Fruit fly (Drosophila melanogaster): Measurements from ENCODE around the gene Lcp65Ab1.
"Not testable (repeated sequence)": the region's sequence is repeated elsewhere in the genome, so short reads cannot be mapped to it uniquely, and the experiment has no call there.

Gene Lcp65Ab1

dm6 chr3L:6149248-6149647 lies at the start of gene Lcp65Ab1:
Lcp65Ab1 (plus strand) TSS chr3L:6149548.
- TF ChIP-seq CG17806 (tag; optimal IDR thresholded peaks at IDR 0.05); CG12605 (GFP tag; IDR thresholded peaks at IDR 0.05); CG8159 (tag; optimal IDR thresholded peaks at IDR 0.05): not testable (repeated sequence)

dm6 chr3L:6103658-6104057 lies 45.7 kb upstream of the Lcp65Ab1 start:
- TF ChIP-seq CG8301 (tag; optimal IDR thresholded peaks at IDR 0.05) (no peak), D1 (tag; optimal IDR thresholded peaks at IDR 0.05) (no peak), EcR (GFP tag; optimal IDR thresholded peaks at IDR 0.05) (no peak), CG9948 (tag; optimal IDR thresholded peaks at IDR 0.05) (no peak), rn (GFP tag; IDR thresholded peaks at IDR 0.05) (no peak), CG13204 (GFP tag; optimal IDR thresholded peaks at IDR 0.05) (no peak), CG4496 (GFP tag; IDR thresholded peaks at IDR 0.05) (no peak), Pif1A (GFP tag; optimal IDR thresholded peaks at IDR 0.05) (no peak), CG32121 (GFP tag; IDR thresholded peaks at IDR 0.05) (no peak), Snoo (tag; optimal IDR thresholded peaks at IDR 0.05) (no peak), CG17806 (tag; optimal IDR thresholded peaks at IDR 0.05) (no peak), CG10348 (GFP tag; IDR thresholded peaks at IDR 0.05) (no peak), CG8159 (tag; optimal IDR thresholded peaks at IDR 0.05) (no peak), gl (tag; optimal IDR thresholded peaks at IDR 0.05) (no peak)

dm6 chr3L:6104551-6104950 lies 44.8 kb upstream of the Lcp65Ab1 start:
- no peak for TF ChIP-seq CG13204 (GFP tag; optimal IDR thresholded peaks at IDR 0.05)
- no peak for TF ChIP-seq CG9948 (tag; optimal IDR thresholded peaks at IDR 0.05)
- TF ChIP-seq fd96Ca (GFP tag; IDR thresholded peaks at IDR 0.05) = no peak
- no peak for TF ChIP-seq CG15710 (tag; optimal IDR thresholded peaks at IDR 0.05)

- no peak for TF ChIP-seq CG32121 (GFP tag; IDR thresholded peaks at IDR 0.05)
- no peak for TF ChIP-seq fd96Ca (GFP tag; IDR thresholded peaks at IDR 0.05)
- TF ChIP-seq CG8159 (tag; optimal IDR thresholded peaks at IDR 0.05) = no peak
- no peak for TF ChIP-seq Ets98B (GFP tag; IDR thresholded peaks at IDR 0.05)
- TF ChIP-seq CG34367 (tag; optimal IDR thresholded peaks at IDR 0.05) = no peak
- no peak for TF ChIP-seq CG10348 (GFP tag; IDR thresholded peaks at IDR 0.05)
- TF ChIP-seq Pif1B (GFP tag; optimal IDR thresholded peaks at IDR 0.05) = no peak
- no peak for TF ChIP-seq CG17806 (tag; optimal IDR thresholded peaks at IDR 0.05)
- no peak for TF ChIP-seq Snoo (tag; optimal IDR thresholded peaks at IDR 0.05)
- no peak for TF ChIP-seq CG13204 (GFP tag; optimal IDR thresholded peaks at IDR 0.05)
- TF ChIP-seq gl (tag; optimal IDR thresholded peaks at IDR 0.05) = no peak
- no peak for TF ChIP-seq Pif1A (GFP tag; optimal IDR thresholded peaks at IDR 0.05)
- TF ChIP-seq CG9948 (tag; optimal IDR thresholded peaks at IDR 0.05) = no peak
- TF ChIP-seq CG14655 (GFP tag; optimal IDR thresholded peaks at IDR 0.05) = no peak
- TF ChIP-seq rn (GFP tag; IDR thresholded peaks at IDR 0.05) = no peak
- TF ChIP-seq CG8301 (tag; optimal IDR thresholded peaks at IDR 0.05) = no peak
- TF ChIP-seq D1 (tag; optimal IDR thresholded peaks at IDR 0.05) = no peak
- TF ChIP-seq CG4496 (GFP tag; IDR thresholded peaks at IDR 0.05) = no peak
- no peak for TF ChIP-seq CG12605 (GFP tag; IDR thresholded peaks at IDR 0.05)
- TF ChIP-seq EcR (GFP tag; optimal IDR thresholded peaks at IDR 0.05) = no peak
These were observed 43.9 kb upstream of the Lcp65Ab1 start for dm6 chr3L:6105435-6105834.

dm6 chr3L:6106717-6107116 lies 42.6 kb upstream of the Lcp65Ab1 start:
- no peak for TF ChIP-seq D1 (tag; optimal IDR thresholded peaks at IDR 0.05)

dm6 chr3L:6108264-6109060 lies 40.9 kb upstream of the Lcp65Ab1 start:
- TF ChIP-seq CG15710 (tag; optimal IDR thresholded peaks at IDR 0.05) (no peak), Ets98B (GFP tag; IDR thresholded peaks at IDR 0.05) (no peak), CG12605 (GFP tag; IDR thresholded peaks at IDR 0.05) (no peak), EcR (GFP tag; optimal IDR thresholded peaks at IDR 0.05) (no peak), fd96Ca (GFP tag; IDR thresholded peaks at IDR 0.05) (no peak), CG14655 (GFP tag; optimal IDR thresholded peaks at IDR 0.05) (no peak), CG34367 (tag; optimal IDR thresholded peaks at IDR 0.05) (no peak), CG32121 (GFP tag; IDR thresholded peaks at IDR 0.05) (no peak), CG8301 (tag; optimal IDR thresholded peaks at IDR 0.05) (no peak), CG9948 (tag; optimal IDR thresholded peaks at IDR 0.05) (no peak), CG13204 (GFP tag; optimal IDR thresholded peaks at IDR 0.05) (no peak), D1 (tag; optimal IDR thresholded peaks at IDR 0.05) (no peak), rn (GFP tag; IDR thresholded peaks at IDR 0.05) (no peak), Snoo (tag; optimal IDR thresholded peaks at IDR 0.05) (no peak)

Measured in whole organism, pupa.